Worm (Caenorhabditis elegans): ENCODE data around the gene soap-1.

ce11 chrV:7184549-7184948 is 30.2 kb downstream of the soap-1 start, which contains the start of gene pitr-5:
- no peak for TF ChIP-seq nhr-237 (tag; optimal IDR thresholded peaks at IDR 0.05)
- TF ChIP-seq ces-1 (GFP tag; optimal IDR thresholded peaks at IDR 0.05), result no peak
- TF ChIP-seq mep-1 (tag; optimal IDR thresholded peaks at IDR 0.05), result no peak
- no peak for TF ChIP-seq unc-62 (GFP tag; optimal IDR thresholded peaks at IDR 0.05)
